Worm (Caenorhabditis elegans): ENCODE measurements around the gene T07D4.2.
A peak's percentile ranks its signal among the peaks of the same experiment; 100 is the strongest.

Gene T07D4.2

DNA sequence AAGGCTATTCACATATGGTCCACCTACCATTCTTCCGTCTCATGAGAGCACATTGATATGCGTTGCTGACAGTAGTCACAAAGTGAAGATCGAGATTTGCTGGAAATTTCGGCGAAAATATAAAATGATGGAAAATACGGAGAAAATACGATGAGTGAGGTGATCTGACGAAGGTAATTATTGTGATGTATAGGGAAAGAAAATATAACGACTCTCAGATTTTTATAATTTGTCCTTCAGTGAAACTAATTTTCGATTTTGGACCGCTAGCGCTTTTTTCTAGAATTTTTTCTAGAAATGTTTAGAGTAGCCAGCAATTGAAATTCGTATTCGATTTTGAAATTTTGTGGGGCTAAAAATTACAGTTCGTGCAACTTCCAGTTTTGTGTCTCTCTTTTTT lies 44.6 kb downstream of the T07D4.2 start, which contains the start of gene F46C5.2:
Gene F46C5.2 (minus strand): TSS at position 101 of the 400 bp plus-strand sequence.
- TF ChIP-seq zip-4 (GFP tag; optimal IDR thresholded peaks at IDR 0.05) (no peak), F16B12.6 (tag; optimal IDR thresholded peaks at IDR 0.05) (no peak), unc-130 (tag; optimal IDR thresholded peaks at IDR 0.05) (no peak), nhr-77 (tag; optimal IDR thresholded peaks at IDR 0.05) (no peak), egl-13 (tag; optimal IDR thresholded peaks at IDR 0.05) (no peak), ceh-8 (GFP tag; optimal IDR thresholded peaks at IDR 0.05) (no peak), nhr-28 (tag; optimal IDR thresholded peaks at IDR 0.05) (no peak), fkh-4 (tag; optimal IDR thresholded peaks at IDR 0.05; ENCODE audit: borderline replicate concordance) (no peak), nhr-11 (tag; optimal IDR thresholded peaks at IDR 0.05) (no peak), lin-35 (GFP tag; optimal IDR thresholded peaks at IDR 0.05) (no peak)

DNA sequence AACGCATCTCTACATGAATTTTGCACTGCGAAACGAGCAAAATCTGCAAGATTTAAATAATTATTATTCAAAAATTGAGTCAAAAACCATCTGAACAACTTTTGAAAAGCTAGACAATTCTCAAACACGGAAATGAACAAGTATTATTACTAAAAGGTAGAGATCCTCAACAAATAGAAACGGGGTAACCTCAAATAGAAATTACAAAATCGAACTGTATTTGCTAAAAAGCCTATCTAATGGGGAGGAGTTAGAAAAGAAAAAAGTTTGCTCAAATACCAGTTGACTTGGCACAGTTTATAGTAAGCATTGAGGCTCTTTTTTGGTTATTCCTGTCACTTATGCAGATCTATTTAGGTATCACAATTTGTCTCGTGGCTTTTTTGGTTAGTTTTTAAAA lies 48.0 kb downstream of the T07D4.2 start, which contains the start of gene nas-25:
Gene nas-25 (plus strand): TSS at position 301 of the 400 bp plus-strand sequence.
- TF ChIP-seq egl-13 (tag; optimal IDR thresholded peaks at IDR 0.05) = no peak
- peak; percentile 16 for TF ChIP-seq nhr-85 (tag)
- TF ChIP-seq lin-14 (GFP tag; optimal IDR thresholded peaks at IDR 0.05) = no peak

DNA sequence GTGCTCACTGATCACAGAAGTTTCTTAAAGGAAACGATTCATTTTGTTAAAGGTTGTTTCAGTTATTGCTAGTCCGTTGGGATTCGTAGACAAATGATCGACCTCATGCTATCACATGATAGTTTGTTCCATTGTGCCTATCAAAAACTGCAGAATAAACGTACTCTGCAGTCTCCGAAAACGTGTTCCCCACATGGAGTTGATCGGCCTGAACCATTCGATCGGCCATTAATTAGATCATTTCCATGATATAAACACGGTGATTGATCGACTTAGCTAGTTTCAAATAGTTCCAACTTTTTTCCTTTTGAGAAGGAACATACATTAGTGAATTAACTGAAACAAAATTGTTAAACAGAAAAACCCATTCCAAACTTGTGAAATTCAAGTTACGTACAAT lies 51.0 kb downstream of the T07D4.2 start:
- TF ChIP-seq sox-4 (tag; optimal IDR thresholded peaks at IDR 0.05) (no peak), ceh-88 (GFP tag; IDR thresholded peaks at IDR 0.05) (no peak), fkh-8 (tag; optimal IDR thresholded peaks at IDR 0.05) (no peak), pag-3 (tag; optimal IDR thresholded peaks at IDR 0.05; ENCODE audit: borderline replicate concordance, insufficient read depth) (no peak), nhr-20 (tag; optimal IDR thresholded peaks at IDR 0.05) (peak; percentile 86), nhr-71 (tag; optimal IDR thresholded peaks at IDR 0.05) (peak; percentile 61), tlp-1 (tag; optimal IDR thresholded peaks at IDR 0.05) (no peak), ceh-82 (tag; optimal IDR thresholded peaks at IDR 0.05) (no peak), nhr-28 (tag; optimal IDR thresholded peaks at IDR 0.05) (no peak), egl-13 (tag; optimal IDR thresholded peaks at IDR 0.05) (no peak), unc-130 (tag; optimal IDR thresholded peaks at IDR 0.05) (peak; percentile 84), lin-39 (tag; optimal IDR thresholded peaks at IDR 0.05) (no peak), lsy-2 (tag; optimal IDR thresholded peaks at IDR 0.05) (peak in 1 of 2 experiments; percentile 47), zip-4 (GFP tag; optimal IDR thresholded peaks at IDR 0.05) (no peak), elt-2 (tag; optimal IDR thresholded peaks at IDR 0.05) (no peak), swsn-7 (tag; optimal IDR thresholded peaks at IDR 0.05) (no peak), sup-37 (GFP tag; optimal IDR thresholded peaks at IDR 0.05) (no peak), zag-1 (tag; optimal IDR thresholded peaks at IDR 0.05) (no peak), xbp-1 (tag; optimal IDR thresholded peaks at IDR 0.05) (no peak), ceh-63 (GFP tag; optimal IDR thresholded peaks at IDR 0.05) (no peak), nhr-84 (tag; optimal IDR thresholded peaks at IDR 0.05) (no peak), snu-23 (GFP tag; optimal IDR thresholded peaks at IDR 0.05) (peak; percentile 43), irx-1 (tag; optimal IDR thresholded peaks at IDR 0.05) (peak; percentile 23), unc-30 (tag; optimal IDR thresholded peaks at IDR 0.05) (no peak), unc-98 (GFP tag; IDR thresholded peaks at IDR 0.05) (no peak), nhr-11 (tag; optimal IDR thresholded peaks at IDR 0.05) (no peak), isw-1 (GFP tag; IDR thresholded peaks at IDR 0.05) (no peak), rnt-1 (tag; optimal IDR thresholded peaks at IDR 0.05) (no peak), sptf-1 (tag; optimal IDR thresholded peaks at IDR 0.05) (no peak), vab-15 (tag; optimal IDR thresholded peaks at IDR 0.05) (no peak), ztf-4 (tag; optimal IDR thresholded peaks at IDR 0.05) (no peak), grh-1 (GFP tag; IDR thresholded peaks at IDR 0.05) (peak; percentile 61), nhr-77 (tag; optimal IDR thresholded peaks at IDR 0.05) (no peak), pax-3 (tag; optimal IDR thresholded peaks at IDR 0.05) (no peak), fkh-4 (tag; optimal IDR thresholded peaks at IDR 0.05; ENCODE audit: borderline replicate concordance) (no peak), skn-1 (tag; optimal IDR thresholded peaks at IDR 0.05) (no peak), pqm-1 (tag; optimal IDR thresholded peaks at IDR 0.05) (no peak), C16A3.4 (tag; optimal IDR thresholded peaks at IDR 0.05) (peak; percentile 39), nhr-76 (tag; optimal IDR thresholded peaks at IDR 0.05) (no peak), egl-27 (tag; optimal IDR thresholded peaks at IDR 0.05) (no peak), lir-3 (tag; optimal IDR thresholded peaks at IDR 0.05; ENCODE audit: poor library complexity) (no peak), nhr-85 (tag) (peak; percentile 91), ztf-11 (tag; optimal IDR thresholded peaks at IDR 0.05) (no peak), nhr-19 (GFP tag; conservative IDR thresholded peaks at IDR 0.05) (peak; percentile 86)

Measured in whole organism, L1 larva.